Worm (Caenorhabditis elegans) whole organism, L1 larva: ENCODE results near the gene ZK792.12.

Source experiments
- ama-1 ChIP-seq: fragments of 150-350 bp; optimal IDR thresholded peaks from 2 replicates; lab custom pipeline; 2014
- ceh-82 ChIP-seq, 3 experiments: fragments of 150-350 bp in 1 of 3; sonication (generic microtip) in 2 of 3; optimal IDR thresholded peaks; 2 replicates each; lab custom pipeline; 2014 to 2017; ENCODE audit warnings: missing biosample characterization in 3 of 3, missing genetic modification characterization in 3 of 3
- ceh-90 ChIP-seq: sonication (generic microtip); optimal IDR thresholded peaks from 2 replicates; lab custom pipeline; 2016; ENCODE audit warnings: missing genetic modification characterization, missing compliant biosample characterization
- ces-1 ChIP-seq: fragments of 150-350 bp; optimal IDR thresholded peaks from 2 replicates; lab custom pipeline; 2014; ENCODE audit warnings: missing biosample characterization, missing genetic modification reagents, missing genetic modification characterization
- dpl-1 ChIP-seq, 3 experiments: fragments of 150-350 bp in 2 of 3; sonication (generic microtip) in 1 of 3; optimal IDR thresholded peaks; 2 replicates each; lab custom pipeline; 2014 to 2017; ENCODE audit warnings: missing biosample characterization in 3 of 3, missing genetic modification characterization in 3 of 3, missing genetic modification reagents in 3 of 3
- elt-3 ChIP-seq, 6 experiments: fragments of 150-350 bp in 1 of 6; sonication (generic microtip); optimal IDR thresholded peaks; 2 replicates each; lab custom pipeline; 2017 to 2018; ENCODE audit warnings: missing biosample characterization in 6 of 6, missing genetic modification characterization in 6 of 6, inconsistent platforms in 1 of 6
- hlh-4 ChIP-seq: sonication (generic microtip); optimal IDR thresholded peaks from 2 replicates; lab custom pipeline; 2016; ENCODE audit warnings: mild to moderate bottlenecking, missing genetic modification characterization, missing compliant biosample characterization
- lin-13 ChIP-seq: fragments of 150-350 bp; optimal IDR thresholded peaks from 2 replicates; lab custom pipeline; 2014; ENCODE audit warnings: missing biosample characterization, missing genetic modification reagents, missing genetic modification characterization
- nhr-12 ChIP-seq: sonication (generic microtip); optimal IDR thresholded peaks from 2 replicates; lab custom pipeline; 2017; ENCODE audit warnings: missing biosample characterization, missing genetic modification characterization
- nhr-77 ChIP-seq: fragments of 150-350 bp; optimal IDR thresholded peaks from 2 replicates; lab custom pipeline; 2014; ENCODE audit warnings: missing biosample characterization, missing genetic modification characterization
- skn-1 ChIP-seq: fragments of 150-350 bp; optimal IDR thresholded peaks from 2 replicates; lab custom pipeline; 2014; ENCODE audit warnings: missing biosample characterization, missing genetic modification characterization
- snpc-4 ChIP-seq: fragments of 150-350 bp; optimal IDR thresholded peaks from 2 replicates; lab custom pipeline; 2014; ENCODE audit warnings: missing biosample characterization, missing genetic modification characterization
- tbx-2 ChIP-seq: sonication (generic microtip); optimal IDR thresholded peaks from 2 replicates; lab custom pipeline; 2016; ENCODE audit warnings: missing genetic modification characterization, missing compliant biosample characterization
- ztf-11 ChIP-seq, 2 experiments: sonication (generic microtip); optimal IDR thresholded peaks; 2 replicates each; lab custom pipeline; 2016 to 2017; ENCODE audit warnings: missing genetic modification characterization in 2 of 2, missing biosample characterization in 1 of 2, missing compliant biosample characterization in 1 of 2

DNA sequence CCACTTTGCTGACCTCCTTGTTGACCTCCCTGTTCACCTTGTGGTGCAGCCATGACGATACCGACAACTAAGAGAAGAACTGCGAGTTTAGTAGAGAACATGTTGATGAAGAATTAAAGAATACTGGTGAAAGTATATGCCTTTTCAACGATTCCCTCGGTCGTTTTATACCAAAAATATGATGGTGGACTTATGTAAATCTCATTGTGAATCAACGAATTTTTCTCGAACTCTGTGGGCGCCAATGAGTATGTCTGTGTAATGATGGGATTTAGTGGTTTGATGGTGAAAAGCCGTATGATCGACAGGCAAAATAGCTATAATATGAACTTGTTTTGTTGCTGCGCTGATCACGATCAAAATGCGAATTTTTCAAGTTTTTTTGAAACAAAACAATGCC, 43.7 kb downstream of the ZK792.12 start, which contains the start of gene K01A6.8:
- TF ChIP-seq ztf-11 (tag; optimal IDR thresholded peaks at IDR 0.05; lab: Kevin White, UChicago): no peak
- no peak for TF ChIP-seq snpc-4 (tag; lab: Kevin White, UChicago)
- TF ChIP-seq nhr-12 (tag; lab: Kevin White, UChicago): no peak
- no peak for TF ChIP-seq ces-1 (GFP tag; lab: Kevin White, UChicago)
- TF ChIP-seq dpl-1 (GFP tag; optimal IDR thresholded peaks at IDR 0.05; lab: Kevin White, UChicago): no peak
- no peak for TF ChIP-seq ceh-90 (tag; lab: Kevin White, UChicago)
- no peak for TF ChIP-seq hlh-4 (tag; lab: Kevin White, UChicago)
- TF ChIP-seq skn-1 (tag; lab: Kevin White, UChicago): no peak
- TF ChIP-seq lin-13 (GFP tag; lab: Kevin White, UChicago): no peak
- TF ChIP-seq ama-1 (lab: Kevin White, UChicago): no peak
- no peak for TF ChIP-seq elt-3 (tag; optimal IDR thresholded peaks at IDR 0.05; lab: Kevin White, UChicago)
- no peak for TF ChIP-seq nhr-77 (tag; lab: Kevin White, UChicago)
- TF ChIP-seq ceh-82 (tag; optimal IDR thresholded peaks at IDR 0.05; lab: Kevin White, UChicago): no peak
- no peak for TF ChIP-seq tbx-2
